Fruit fly (Drosophila melanogaster): ENCODE results near the gene 140up.

- no peak for TF ChIP-seq CG14711 (tag; optimal IDR thresholded peaks at IDR 0.05)
- no peak for TF ChIP-seq Hr96 (GFP tag; optimal IDR thresholded peaks at IDR 0.05)
- TF ChIP-seq kay (GFP tag; ENCODE audit: borderline replicate concordance): no peak
- TF ChIP-seq Mnt (GFP tag; optimal IDR thresholded peaks at IDR 0.05): no peak
- TF ChIP-seq CG1620 (GFP tag; optimal IDR thresholded peaks at IDR 0.05): no peak
- no peak for TF ChIP-seq CG12768 (GFP tag; optimal IDR thresholded peaks at IDR 0.05)
- no peak for TF ChIP-seq Crg-1 (GFP tag; optimal IDR thresholded peaks at IDR 0.05)
- no peak for TF ChIP-seq CG11617 (GFP tag; optimal IDR thresholded peaks at IDR 0.05)
- no peak for TF ChIP-seq toe (GFP tag; optimal IDR thresholded peaks at IDR 0.05)
- no peak for TF ChIP-seq cnc (optimal IDR thresholded peaks at IDR 0.05)
These were observed 22.3 kb downstream of the 140up start, which contains the start of gene PK1-R for dm6 chr3R:14103022-14103421.

All from whole organism, adult.